Worm (Caenorhabditis elegans) whole organism, late embryonic: Measurements from ENCODE around the gene pdtf-1.
"Not testable (repeated sequence)": the region's sequence is repeated elsewhere in the genome, so short reads cannot be mapped to it uniquely, and the experiment has no call there.

Experiments used
- ceh-19 ChIP-seq: fragments of 200-800 bp; sonication (Bioruptor generic); optimal IDR thresholded peaks from 2 replicates; lab custom pipeline; 2018; ENCODE audit warnings: mild to moderate bottlenecking, missing genetic modification characterization, missing compliant biosample characterization
- ceh-24 ChIP-seq: sonication (generic microtip); optimal IDR thresholded peaks from 2 replicates; lab custom pipeline; 2016; ENCODE audit warnings: mild to moderate bottlenecking, missing genetic modification characterization, missing compliant biosample characterization
- dmd-4 ChIP-seq: sonication (generic microtip); optimal IDR thresholded peaks from 2 replicates; lab custom pipeline; 2016; ENCODE audit warnings: borderline replicate concordance, missing genetic modification characterization, missing compliant biosample characterization
- dve-1 ChIP-seq: sonication (generic microtip); optimal IDR thresholded peaks from 2 replicates; lab custom pipeline; 2017; ENCODE audit warnings: antibody characterized with exemption, mild to moderate bottlenecking, missing genetic modification characterization, missing compliant biosample characterization
- ets-4 ChIP-seq: sonication (generic microtip); optimal IDR thresholded peaks from 2 replicates; lab custom pipeline; 2016; ENCODE audit warnings: missing genetic modification characterization, missing compliant biosample characterization
- fkh-10 ChIP-seq: fragments of 150-350 bp; optimal IDR thresholded peaks from 2 replicates; lab custom pipeline; 2014; ENCODE audit warnings: missing biosample characterization, missing genetic modification reagents, missing genetic modification characterization
- fkh-6 ChIP-seq: sonication (generic microtip); optimal IDR thresholded peaks from 2 replicates; lab custom pipeline; 2016; ENCODE audit warnings: missing genetic modification characterization, missing compliant biosample characterization
- hlh-6 ChIP-seq: sonication (generic microtip); optimal IDR thresholded peaks from 2 replicates; lab custom pipeline; 2016; ENCODE audit warnings: missing genotype, missing genetic modification characterization, missing compliant biosample characterization
- nfya-1 ChIP-seq: sonication (generic microtip); optimal IDR thresholded peaks from 2 replicates; lab custom pipeline; 2017; ENCODE audit warnings: missing genetic modification characterization, mild to moderate bottlenecking, missing compliant biosample characterization, antibody characterized with exemption, moderate library complexity
- pax-1 ChIP-seq: fragments of 150-350 bp; optimal IDR thresholded peaks from 2 replicates; lab custom pipeline; 2014; ENCODE audit warnings: missing biosample characterization, missing genetic modification characterization
- pha-4 ChIP-seq: fragments of 150-350 bp; optimal IDR thresholded peaks from 2 replicates; lab custom pipeline; 2018; ENCODE audit warnings: missing biosample characterization, missing genetic modification reagents, missing genetic modification characterization
- pqm-1 ChIP-seq: sonication (generic microtip); optimal IDR thresholded peaks from 2 replicates; lab custom pipeline; 2016; ENCODE audit warnings: missing genetic modification characterization, missing compliant biosample characterization
- pros-1 ChIP-seq: fragments of 150-350 bp; optimal IDR thresholded peaks from 2 replicates; lab custom pipeline; 2014; ENCODE audit warnings: missing biosample characterization, missing genetic modification reagents, missing genetic modification characterization
- sox-4 ChIP-seq: sonication (generic microtip); optimal IDR thresholded peaks from 2 replicates; lab custom pipeline; 2017; ENCODE audit warnings: mild to moderate bottlenecking, missing genetic modification characterization, inconsistent platforms, missing compliant biosample characterization

DNA sequence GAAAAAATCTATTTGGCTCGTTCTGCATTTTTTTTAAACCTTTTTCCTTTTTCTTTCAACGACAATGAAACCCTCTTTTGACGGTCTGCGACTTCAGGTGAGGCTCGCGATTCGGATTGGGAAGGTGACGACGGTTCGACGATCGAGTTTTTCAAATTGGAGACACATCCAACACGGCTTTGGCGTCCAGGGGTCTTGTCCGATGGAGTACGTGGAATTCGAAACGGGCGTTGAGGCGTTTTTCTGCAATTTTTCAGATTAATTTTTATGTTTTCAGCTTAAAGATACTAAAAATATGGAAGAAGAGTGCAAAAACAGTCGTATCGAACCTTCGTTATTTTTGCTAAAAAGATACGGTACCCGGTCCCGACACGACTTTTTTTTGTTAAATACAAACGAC, 43.7 kb upstream of the pdtf-1 start, which contains the start of gene D2096.10:
- TF ChIP-seq pqm-1; fkh-6 (tag; lab: Kevin White, UChicago); pha-4 (tag; lab: Kevin White, UChicago); fkh-10; hlh-6 (tag; lab: Kevin White, UChicago); dmd-4 (tag; lab: Kevin White, UChicago); dve-1; nfya-1 (tag; lab: Kevin White, UChicago); pax-1 (tag; lab: Kevin White, UChicago); ceh-24 (tag; lab: Kevin White, UChicago); pros-1 (tag; lab: Kevin White, UChicago); ceh-19 (GFP tag; lab: Kevin White, UChicago); sox-4 (tag; lab: Kevin White, UChicago); ets-4 (tag; lab: Kevin White, UChicago): not testable (repeated sequence)
